Fruit fly (Drosophila melanogaster) whole organism, embryonic: ENCODE measurements around the gene QC.

Source experiments
- CG1024 ChIP-seq: fragments of 200-800 bp; sonication (Bioruptor generic); IDR thresholded peaks from 2 replicates; pipeline ENCODE4 v1.3.6; 2022; ENCODE audit warnings: missing biosample characterization, missing genetic modification characterization
- CG10565 ChIP-seq: fragments of 200-800 bp; sonication (Bioruptor generic); optimal IDR thresholded peaks from 3 replicates; lab custom pipeline; 2016; ENCODE audit warnings: missing biosample characterization, mild to moderate bottlenecking, missing genetic modification characterization
- CG15601 ChIP-seq: fragments of 200-800 bp; sonication (Bioruptor generic); optimal IDR thresholded peaks from 3 replicates; lab custom pipeline; 2019; ENCODE audit warnings: missing biosample characterization, mild to moderate bottlenecking, missing genetic modification characterization, moderate library complexity
- CG17612 ChIP-seq: fragments of 200-800 bp; sonication (Bioruptor generic); IDR thresholded peaks from 2 replicates; pipeline ENCODE4 v1.3.6; 2022; ENCODE audit warnings: missing biosample characterization, missing genetic modification characterization
- CG18011 ChIP-seq: fragments of 200-800 bp; sonication (Bioruptor generic); optimal IDR thresholded peaks from 2 replicates; lab custom pipeline; 2017; ENCODE audit warnings: missing biosample characterization, missing genetic modification characterization, mild to moderate bottlenecking, moderate library complexity, missing genotype
- CG2120 ChIP-seq: fragments of 200-800 bp; sonication (Bioruptor generic); optimal IDR thresholded peaks from 3 replicates; lab custom pipeline; 2016; ENCODE audit warnings: missing biosample characterization, missing genetic modification characterization
- CG2199 ChIP-seq: fragments of 200-800 bp; sonication (Bioruptor generic); IDR thresholded peaks from 3 replicates; pipeline ENCODE4 v1.3.6; 2022; ENCODE audit warnings: missing biosample characterization, missing genetic modification characterization
- CG2889 ChIP-seq: fragments of 200-800 bp; sonication (Bioruptor generic); IDR thresholded peaks from 3 replicates; pipeline ENCODE4 v1.3.6; 2022; ENCODE audit warnings: missing biosample characterization, missing genetic modification characterization
- CG32532 ChIP-seq: fragments of 200-800 bp; sonication (Bioruptor generic); IDR thresholded peaks from 2 replicates; pipeline ENCODE4 v1.3.6; 2022; ENCODE audit warnings: missing biosample characterization, missing genetic modification characterization
- CG34224 ChIP-seq: fragments of 200-800 bp; sonication (Bioruptor generic); IDR thresholded peaks from 3 replicates; pipeline ENCODE4 v1.3.6; 2022; ENCODE audit warnings: missing biosample characterization, missing genetic modification characterization; ENCODE audit not compliant: partially characterized antibody
- CG6254 ChIP-seq: fragments of 200-800 bp; sonication (Bioruptor generic); optimal IDR thresholded peaks from 3 replicates; lab custom pipeline; 2017; ENCODE audit warnings: mild to moderate bottlenecking, missing biosample characterization, missing genetic modification reagents, missing genetic modification characterization
- CG6683 ChIP-seq: fragments of 200-800 bp; sonication (Bioruptor generic); optimal IDR thresholded peaks from 2 replicates; lab custom pipeline; 2017; ENCODE audit warnings: missing biosample characterization, mild to moderate bottlenecking, missing genetic modification characterization, missing genetic modification reagents
- CG6765 ChIP-seq: fragments of 200-800 bp; sonication (Bioruptor generic); optimal IDR thresholded peaks from 3 replicates; lab custom pipeline; 2017; ENCODE audit warnings: missing biosample characterization, mild to moderate bottlenecking, missing genetic modification characterization
- CG8359 ChIP-seq: fragments of 200-800 bp; sonication (Bioruptor generic); optimal IDR thresholded peaks from 2 replicates; lab custom pipeline; 2017; ENCODE audit warnings: missing biosample characterization, mild to moderate bottlenecking, missing genetic modification characterization, borderline replicate concordance
- D19A ChIP-seq: fragments of 200-800 bp; optimal IDR thresholded peaks from 3 replicates; lab custom pipeline; 2019; ENCODE audit warnings: missing biosample characterization, mild to moderate bottlenecking, missing genetic modification characterization, moderate library complexity
- Fer1 ChIP-seq: fragments of 200-800 bp; sonication (Bioruptor generic); optimal IDR thresholded peaks from 2 replicates; lab custom pipeline; 2017; ENCODE audit warnings: missing biosample characterization, mild to moderate bottlenecking, missing genetic modification characterization
- Gug ChIP-seq: fragments of 200-800 bp; sonication (Bioruptor generic); IDR thresholded peaks from 4 replicates; pipeline ENCODE4 v1.3.6; 2022; ENCODE audit warnings: missing biosample characterization, missing genetic modification characterization
- HLH54F ChIP-seq: fragments of 200-800 bp; sonication (Bioruptor generic); optimal IDR thresholded peaks from 3 replicates; lab custom pipeline; 2016; ENCODE audit warnings: missing biosample characterization, missing genetic modification characterization
- HmgD ChIP-seq: fragments of 200-800 bp; sonication (Bioruptor generic); optimal IDR thresholded peaks from 3 replicates; lab custom pipeline; 2016; ENCODE audit warnings: missing biosample characterization, missing genetic modification characterization
- Poxn ChIP-seq: fragments of 200-800 bp; sonication (Bioruptor generic); IDR thresholded peaks from 2 replicates; pipeline ENCODE4 v1.3.6; 2022; ENCODE audit warnings: missing biosample characterization, missing genetic modification characterization
- Sin3A ChIP-seq: fragments of >200 bp; optimal IDR thresholded peaks from 2 replicates; lab custom pipeline; 2018
- Sry-β ChIP-seq: fragments of 200-800 bp; sonication (Bioruptor generic); optimal IDR thresholded peaks from 2 replicates; lab custom pipeline; 2018; ENCODE audit warnings: missing biosample characterization, mild to moderate bottlenecking, missing genetic modification characterization, moderate library complexity
- Ssrp ChIP-seq: fragments of 200-800 bp; sonication (Bioruptor generic); optimal IDR thresholded peaks from 2 replicates; lab custom pipeline; 2018; ENCODE audit warnings: missing biosample characterization, mild to moderate bottlenecking, missing genetic modification characterization, moderate library complexity
- Xbp1 ChIP-seq: fragments of 200-800 bp; sonication (Bioruptor generic); optimal IDR thresholded peaks from 3 replicates; lab custom pipeline; 2016; ENCODE audit warnings: missing biosample characterization, mild to moderate bottlenecking, missing genetic modification characterization
- YL-1 ChIP-seq: fragments of 200-800 bp; sonication (Bioruptor generic); optimal IDR thresholded peaks from 3 replicates; lab custom pipeline; 2017; ENCODE audit warnings: missing biosample characterization, mild to moderate bottlenecking, missing genetic modification characterization
- amos ChIP-seq: fragments of 200-800 bp; sonication (Bioruptor generic); IDR thresholded peaks from 2 replicates; pipeline ENCODE4 v1.3.6; 2022; ENCODE audit warnings: missing biosample characterization, missing genetic modification characterization; ENCODE audit not compliant: partially characterized antibody
- ase ChIP-seq: fragments of 200-800 bp; sonication (Bioruptor generic); IDR thresholded peaks from 3 replicates; pipeline ENCODE4 v1.3.6; 2022; ENCODE audit warnings: missing biosample characterization, missing genetic modification characterization
- cg ChIP-seq: fragments of 200-800 bp; sonication (Bioruptor generic); optimal IDR thresholded peaks from 3 replicates; lab custom pipeline; 2019; ENCODE audit warnings: missing biosample characterization, mild to moderate bottlenecking, missing genetic modification characterization, moderate library complexity
- crol ChIP-seq: fragments of 200-800 bp; sonication (Bioruptor generic); IDR thresholded peaks from 2 replicates; pipeline ENCODE4 v1.3.6; 2022; ENCODE audit warnings: missing biosample characterization, missing genetic modification characterization
- cwo ChIP-seq: fragments of 200-800 bp; sonication (Bioruptor generic); optimal IDR thresholded peaks from 3 replicates; lab custom pipeline; 2017; ENCODE audit warnings: missing biosample characterization, missing genetic modification characterization, mild to moderate bottlenecking, moderate library complexity, missing genetic modification reagents
- dan ChIP-seq: fragments of 200-800 bp; sonication (Bioruptor generic); IDR thresholded peaks from 2 replicates; pipeline ENCODE4 v1.3.6; 2022; ENCODE audit warnings: missing biosample characterization, missing genetic modification characterization
- eyg ChIP-seq: fragments of 200-800 bp; sonication (Bioruptor generic); optimal IDR thresholded peaks from 3 replicates; lab custom pipeline; 2016; ENCODE audit warnings: missing biosample characterization, missing genetic modification characterization
- gcm2 ChIP-seq: fragments of 200-800 bp; sonication (Bioruptor generic); optimal IDR thresholded peaks from 2 replicates; lab custom pipeline; 2016; ENCODE audit warnings: missing biosample characterization, missing genetic modification characterization
- inv ChIP-seq: fragments of 200-800 bp; sonication (Bioruptor generic); IDR thresholded peaks from 2 replicates; pipeline ENCODE4 v1.3.6; 2022; ENCODE audit warnings: missing biosample characterization, missing genetic modification characterization; ENCODE audit not compliant: partially characterized antibody
- knrl ChIP-seq: fragments of 200-800 bp; sonication (Bioruptor generic); IDR thresholded peaks from 3 replicates; pipeline ENCODE4 v1.3.6; 2022; ENCODE audit warnings: missing biosample characterization, missing genetic modification characterization; ENCODE audit not compliant: partially characterized antibody
- lmd ChIP-seq: fragments of 200-800 bp; sonication (Bioruptor generic); IDR thresholded peaks from 2 replicates; pipeline ENCODE4 v1.3.6; 2022; ENCODE audit warnings: missing biosample characterization, missing genetic modification characterization
- mirr ChIP-seq: fragments of 200-800 bp; sonication (Bioruptor generic); optimal IDR thresholded peaks from 3 replicates; lab custom pipeline; 2018; ENCODE audit warnings: missing biosample characterization, mild to moderate bottlenecking, missing genetic modification characterization
- nerfin-2 ChIP-seq: fragments of 200-800 bp; sonication (Bioruptor generic); IDR thresholded peaks from 2 replicates; pipeline ENCODE4 v1.3.6; 2022; ENCODE audit warnings: missing biosample characterization, missing genetic modification characterization; ENCODE audit not compliant: partially characterized antibody
- pan ChIP-seq, 4 experiments: fragments of >200 bp in 3 of 4; fragments of 200-800 bp in 1 of 4; sonication (Bioruptor generic) in 1 of 4; optimal IDR thresholded peaks in 3 of 4; IDR thresholded peaks in 1 of 4; 2 replicates each; pipeline versions ENCODE4 v1.3.6 to Lab custom; 2017 to 2022; ENCODE audit warnings: missing biosample characterization in 2 of 4, missing genetic modification characterization in 2 of 4, mixed read lengths in 1 of 4
- pb ChIP-seq: fragments of 200-800 bp; sonication (Bioruptor generic); optimal IDR thresholded peaks from 3 replicates; lab custom pipeline; 2016; ENCODE audit warnings: missing biosample characterization, missing genetic modification characterization
- prd ChIP-seq, 3 experiments: fragments of >200 bp in 2 of 3; fragments of 200-800 bp in 1 of 3; sonication (Bioruptor generic) in 1 of 3; optimal IDR thresholded peaks in 2 of 3; IDR thresholded peaks in 1 of 3; 2 replicates in 2 of 3; 3 replicates in 1 of 3; pipeline versions ENCODE4 v1.3.6 to Lab custom; 2017 to 2022; ENCODE audit warnings: missing biosample characterization in 1 of 3, missing genetic modification characterization in 1 of 3
- sd ChIP-seq: fragments of 200-800 bp; sonication (Bioruptor generic); optimal IDR thresholded peaks from 3 replicates; lab custom pipeline; 2018; ENCODE audit warnings: missing biosample characterization, mild to moderate bottlenecking, missing genetic modification characterization, moderate library complexity
- tll ChIP-seq, 2 experiments: fragments of 200-800 bp in 1 of 2; fragments of >200 bp in 1 of 2; sonication (Bioruptor generic) in 1 of 2; optimal IDR thresholded peaks; 2 replicates each; lab custom pipeline; 2017 to 2019; ENCODE audit warnings: missing biosample characterization in 2 of 2, missing genetic modification characterization in 2 of 2, mild to moderate bottlenecking in 1 of 2, moderate library complexity in 1 of 2
- twi ChIP-seq: fragments of 200-800 bp; optimal IDR thresholded peaks from 2 replicates; lab custom pipeline; 2019; ENCODE audit warnings: missing biosample characterization, mild to moderate bottlenecking, missing genetic modification characterization, moderate library complexity
- vfl ChIP-seq: fragments of 200-800 bp; sonication (Bioruptor generic); optimal IDR thresholded peaks from 2 replicates; lab custom pipeline; 2016; ENCODE audit warnings: missing biosample characterization, missing genetic modification characterization
- wor ChIP-seq: fragments of 200-800 bp; sonication (Bioruptor generic); IDR thresholded peaks from 2 replicates; pipeline ENCODE4 v1.3.6; 2022; ENCODE audit warnings: missing biosample characterization, missing genetic modification characterization
- z ChIP-seq: fragments of 200-800 bp; sonication (Bioruptor generic); IDR thresholded peaks from 3 replicates; pipeline ENCODE4 v1.3.6; 2022; ENCODE audit warnings: missing biosample characterization, missing genetic modification characterization

Gene QC

DNA sequence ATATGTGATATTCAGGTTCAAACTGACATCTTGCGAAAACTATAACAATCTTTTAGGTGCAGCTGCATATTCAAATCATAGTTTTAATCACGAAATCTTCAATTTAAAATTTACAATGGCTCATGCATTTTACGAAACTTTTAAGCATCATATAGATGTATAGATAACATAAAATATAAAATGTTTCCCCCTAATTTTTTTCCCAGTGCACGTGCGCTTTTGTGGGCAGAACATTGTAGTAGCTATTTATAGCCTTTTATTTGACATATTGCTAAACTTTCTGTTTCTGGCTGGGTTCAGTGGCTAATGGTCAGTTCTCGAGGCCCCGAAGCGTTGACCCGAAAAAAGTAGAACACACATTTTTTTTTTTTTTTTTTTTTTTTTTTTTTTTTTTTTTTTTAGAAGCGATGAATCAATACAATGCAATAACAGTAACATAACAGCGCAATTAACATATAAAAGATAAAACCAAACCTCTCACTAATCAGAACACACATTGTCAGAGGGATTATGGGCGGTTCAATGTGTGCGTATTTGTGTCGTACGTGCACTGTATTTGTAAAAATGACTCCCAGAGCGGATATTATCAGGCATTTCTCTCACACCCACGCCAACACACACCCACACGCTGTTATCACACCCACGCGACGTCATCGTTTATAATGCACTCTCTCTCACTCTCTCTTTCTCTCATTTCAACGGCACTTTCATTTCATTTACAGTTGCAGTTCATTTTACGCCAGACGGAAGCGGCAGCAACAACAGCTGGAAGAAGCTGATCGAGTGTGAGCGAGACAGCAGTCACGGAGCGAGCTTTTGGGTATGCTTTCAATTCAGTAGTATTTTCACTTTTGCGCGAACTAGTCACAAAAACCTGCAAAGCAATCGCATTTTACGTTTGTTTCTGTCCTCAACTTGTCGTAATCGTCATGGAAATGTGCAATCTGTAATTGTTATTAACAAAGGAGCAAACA lies 24.0 kb upstream of the QC start (continued):
- TF ChIP-seq twi (tag; lab: Kevin White, UChicago) (no peak), tll (GFP tag; optimal IDR thresholded peaks at IDR 0.05; lab: Kevin White, UChicago) (no peak), cg (GFP tag; lab: Kevin White, UChicago) (peak; percentile 71), nerfin-2 (GFP tag; lab: Robert Waterston, UW) (no peak), vfl (GFP tag; lab: Kevin White, UChicago) (no peak), CG2120 (peak; percentile 65), wor (GFP tag; lab: Robert Waterston, UW) (peak; percentile 33; the same call in 1 of the 2 replicates), inv (GFP tag; lab: Robert Waterston, UW) (no peak), CG6765 (no peak), CG32532 (GFP tag; lab: Robert Waterston, UW) (no peak), Poxn (GFP tag; lab: Robert Waterston, UW) (no peak), crol (GFP tag; lab: Robert Waterston, UW) (no peak), pb (no peak), gcm2 (GFP tag; lab: Kevin White, UChicago) (no peak), D19A (tag; lab: Kevin White, UChicago) (peak; percentile 17), CG8359 (GFP tag; lab: Kevin White, UChicago) (no peak), prd (optimal IDR thresholded peaks at IDR 0.05; lab: Kevin White, UChicago) (no peak), prd (GFP tag; IDR thresholded peaks at IDR 0.05; lab: Robert Waterston, UW) (peak; percentile 40; the same call in 2 of the 3 replicates), CG15601 (tag; lab: Kevin White, UChicago) (peak; percentile 38), CG17612 (peak; percentile 13; the same call in 1 of the 2 replicates), dan (GFP tag; lab: Robert Waterston, UW) (no peak), Sin3A (lab: Kevin White, UChicago) (no peak), z (GFP tag; lab: Robert Waterston, UW) (no peak), Ssrp (tag; lab: Kevin White, UChicago) (peak; percentile 55), HLH54F (GFP tag; lab: Kevin White, UChicago) (peak; percentile 21), CG10565 (GFP tag; lab: Kevin White, UChicago) (no peak), amos (no peak), eyg (GFP tag; lab: Kevin White, UChicago) (no peak), YL-1 (GFP tag; lab: Kevin White, UChicago) (no peak), HmgD (GFP tag; lab: Kevin White, UChicago) (no peak), CG6683 (no peak), Gug (GFP tag; lab: Robert Waterston, UW) (no peak), knrl (GFP tag; lab: Robert Waterston, UW) (no peak), mirr (GFP tag; lab: Kevin White, UChicago) (no peak), Xbp1 (GFP tag; lab: Kevin White, UChicago) (peak; percentile 57), CG1024 (GFP tag; lab: Robert Waterston, UW) (0 out of 2 replicates have a peak, but pooled peaks have one; percentile 12), Sry-β (GFP tag; lab: Kevin White, UChicago) (no peak), CG18011 (GFP tag; lab: Kevin White, UChicago) (peak; percentile 3), CG2889 (GFP tag; lab: Robert Waterston, UW) (no peak), sd (tag; lab: Kevin White, UChicago) (no peak), Fer1 (no peak), lmd (peak; percentile 23), pan (optimal IDR thresholded peaks at IDR 0.05; lab: Kevin White, UChicago) (no peak), pan (GFP tag; optimal IDR thresholded peaks at IDR 0.05 in 1 of 2, IDR thresholded peaks at IDR 0.05 in 1 of 2) (peak in 1 of 2 experiments; percentile 33), CG2199 (GFP tag; lab: Robert Waterston, UW) (no peak), CG34224 (GFP tag; lab: Robert Waterston, UW) (no peak), ase (GFP tag; lab: Robert Waterston, UW) (0 out of 3 replicates have a peak, but pooled peaks have one; percentile 20), cwo (GFP tag; lab: Kevin White, UChicago) (no peak), CG6254 (GFP tag; lab: Kevin White, UChicago) (no peak)
